Worm (Caenorhabditis elegans) whole organism, L3 larva: ENCODE data around the gene sra-4.
A peak's percentile ranks its signal among the peaks of the same experiment; 100 is the strongest.

Source experiments
- R02D3.7 ChIP-seq: fragments of 150-350 bp; optimal IDR thresholded peaks from 2 replicates; lab custom pipeline; 2014; ENCODE audit warnings: missing biosample characterization, missing genetic modification characterization
- ZK546.5 ChIP-seq: sonication (generic microtip); optimal IDR thresholded peaks from 2 replicates; lab custom pipeline; 2017; ENCODE audit warnings: missing biosample characterization, missing genetic modification characterization
- aly-2 ChIP-seq: fragments of 150-350 bp; optimal IDR thresholded peaks from 2 replicates; lab custom pipeline; 2014; ENCODE audit warnings: missing biosample characterization, missing genetic modification characterization
- ama-1 ChIP-seq: fragments of 150-350 bp; optimal IDR thresholded peaks from 2 replicates; lab custom pipeline; 2018
- ceh-28 ChIP-seq: fragments of 150-350 bp; optimal IDR thresholded peaks from 2 replicates; lab custom pipeline; 2014; ENCODE audit warnings: missing biosample characterization, missing genetic modification reagents, missing genetic modification characterization
- ceh-82 ChIP-seq: fragments of 150-350 bp; optimal IDR thresholded peaks from 2 replicates; lab custom pipeline; 2014; ENCODE audit warnings: missing biosample characterization, missing genetic modification characterization
- ceh-9 ChIP-seq: sonication (generic microtip); optimal IDR thresholded peaks from 2 replicates; lab custom pipeline; 2018; ENCODE audit warnings: missing biosample characterization, missing genetic modification characterization
- egl-27 ChIP-seq: sonication (generic microtip); optimal IDR thresholded peaks from 4 replicates; lab custom pipeline; 2017; ENCODE audit warnings: missing biosample characterization, missing genetic modification reagents, missing genetic modification characterization
- egl-5 ChIP-seq: fragments of 150-350 bp; optimal IDR thresholded peaks from 2 replicates; lab custom pipeline; 2017; ENCODE audit warnings: missing biosample characterization, missing genetic modification reagents, missing genetic modification characterization, inconsistent platforms
- elt-1 ChIP-seq: fragments of 150-350 bp; optimal IDR thresholded peaks from 2 replicates; lab custom pipeline; 2014; ENCODE audit warnings: missing biosample characterization, missing genetic modification characterization
- elt-2 ChIP-seq: sonication (generic microtip); optimal IDR thresholded peaks from 2 replicates; lab custom pipeline; 2016; ENCODE audit warnings: missing genetic modification reagents, mild to moderate bottlenecking, missing genetic modification characterization, missing compliant biosample characterization
- elt-3 ChIP-seq, 3 experiments: fragments of 150-350 bp in 1 of 3; sonication (generic microtip) in 2 of 3; optimal IDR thresholded peaks; 2 replicates in 2 of 3; 4 replicates in 1 of 3; lab custom pipeline; 2014 to 2017; ENCODE audit warnings: missing biosample characterization in 3 of 3, missing genetic modification characterization in 3 of 3
- eor-1 ChIP-seq, 2 experiments: fragments of 150-350 bp; optimal IDR thresholded peaks; 2 replicates each; lab custom pipeline; 2014 to 2018; ENCODE audit warnings: missing biosample characterization in 2 of 2, missing genetic modification characterization in 2 of 2
- fkh-10 ChIP-seq: sonication (generic microtip); optimal IDR thresholded peaks from 2 replicates; lab custom pipeline; 2017; ENCODE audit warnings: missing biosample characterization, missing genetic modification reagents, missing genetic modification characterization
- fkh-2 ChIP-seq: fragments of 150-350 bp; optimal IDR thresholded peaks from 2 replicates; lab custom pipeline; 2014; ENCODE audit warnings: missing biosample characterization, missing genetic modification reagents, missing genetic modification characterization
- fos-1 ChIP-seq: fragments of 150-350 bp; optimal IDR thresholded peaks from 2 replicates; lab custom pipeline; 2014; ENCODE audit warnings: missing biosample characterization, missing genetic modification characterization
- hmg-11 ChIP-seq: sonication (generic microtip); optimal IDR thresholded peaks from 2 replicates; lab custom pipeline; 2016; ENCODE audit warnings: missing genetic modification characterization, missing compliant biosample characterization
- jun-1 ChIP-seq: fragments of 150-350 bp; optimal IDR thresholded peaks from 2 replicates; lab custom pipeline; 2014; ENCODE audit warnings: missing biosample characterization, missing genetic modification reagents, missing genetic modification characterization
- lin-39 ChIP-seq: fragments of 150-350 bp; optimal IDR thresholded peaks from 2 replicates; lab custom pipeline; 2018; ENCODE audit warnings: missing biosample characterization, missing genetic modification reagents, missing genetic modification characterization
- lsy-12 ChIP-seq: sonication (generic microtip); optimal IDR thresholded peaks from 2 replicates; lab custom pipeline; 2016; ENCODE audit warnings: mild to moderate bottlenecking, missing genetic modification characterization, missing compliant biosample characterization
- mdl-1 ChIP-seq: fragments of 150-350 bp; optimal IDR thresholded peaks from 2 replicates; lab custom pipeline; 2014; ENCODE audit warnings: missing biosample characterization, missing genetic modification characterization
- mml-1 ChIP-seq: fragments of 150-350 bp; sonication (generic microtip); optimal IDR thresholded peaks from 3 replicates; lab custom pipeline; 2014; ENCODE audit warnings: missing biosample characterization, missing genetic modification characterization
- nfya-1 ChIP-seq: sonication (generic microtip); optimal IDR thresholded peaks from 2 replicates; lab custom pipeline; 2017; ENCODE audit warnings: missing genetic modification characterization, mild to moderate bottlenecking, missing compliant biosample characterization, antibody characterized with exemption, moderate library complexity; ENCODE audit not compliant: insufficient read depth
- nhr-11 ChIP-seq: fragments of 150-350 bp; optimal IDR thresholded peaks from 2 replicates; lab custom pipeline; 2014; ENCODE audit warnings: missing biosample characterization, missing genetic modification characterization
- nhr-12 ChIP-seq: fragments of 150-350 bp; optimal IDR thresholded peaks from 2 replicates; lab custom pipeline; 2014; ENCODE audit warnings: missing biosample characterization, missing genetic modification characterization
- nhr-23 ChIP-seq: fragments of 150-350 bp; optimal IDR thresholded peaks from 2 replicates; lab custom pipeline; 2014; ENCODE audit warnings: missing biosample characterization, missing genetic modification reagents, missing genetic modification characterization
- nhr-237 ChIP-seq: fragments of 150-350 bp; optimal IDR thresholded peaks from 2 replicates; lab custom pipeline; 2014; ENCODE audit warnings: missing biosample characterization, missing genetic modification characterization
- nhr-25 ChIP-seq: sonication (generic microtip); optimal IDR thresholded peaks from 2 replicates; lab custom pipeline; 2017; ENCODE audit warnings: missing biosample characterization, missing genetic modification characterization
- nhr-28 ChIP-seq: fragments of 150-350 bp; optimal IDR thresholded peaks from 2 replicates; lab custom pipeline; 2014; ENCODE audit warnings: missing biosample characterization, missing genetic modification characterization
- nhr-43 ChIP-seq: sonication (generic microtip); optimal IDR thresholded peaks from 2 replicates; lab custom pipeline; 2016; ENCODE audit warnings: mild to moderate bottlenecking, missing genetic modification characterization, missing compliant biosample characterization; ENCODE audit not compliant: poor library complexity, severe bottlenecking
- nhr-76 ChIP-seq: fragments of 150-350 bp; sonication (generic microtip); optimal IDR thresholded peaks from 5 replicates; lab custom pipeline; 2014; ENCODE audit warnings: missing biosample characterization, missing genetic modification characterization
- nhr-77 ChIP-seq: fragments of 150-350 bp; optimal IDR thresholded peaks from 2 replicates; lab custom pipeline; 2014; ENCODE audit warnings: missing biosample characterization, missing genetic modification characterization
- pha-4 ChIP-seq: fragments of 150-350 bp; optimal IDR thresholded peaks from 2 replicates; lab custom pipeline; 2014; ENCODE audit warnings: missing biosample characterization, missing genetic modification reagents, missing genetic modification characterization
- pqm-1 ChIP-seq: fragments of 150-350 bp; optimal IDR thresholded peaks from 2 replicates; lab custom pipeline; 2017; ENCODE audit warnings: missing biosample characterization, missing genetic modification characterization, inconsistent platforms
- sea-2 ChIP-seq: fragments of 150-350 bp; sonication (generic microtip); optimal IDR thresholded peaks from 4 replicates; lab custom pipeline; 2014; ENCODE audit warnings: missing biosample characterization, missing genetic modification reagents, missing genetic modification characterization
- skn-1 ChIP-seq: fragments of 150-350 bp; optimal IDR thresholded peaks from 2 replicates; lab custom pipeline; 2014; ENCODE audit warnings: missing biosample characterization, missing genetic modification characterization
- snpc-4 ChIP-seq: fragments of 150-350 bp; optimal IDR thresholded peaks from 2 replicates; lab custom pipeline; 2014; ENCODE audit warnings: missing biosample characterization, missing genetic modification characterization
- tbx-2 ChIP-seq: sonication (generic microtip); optimal IDR thresholded peaks from 2 replicates; lab custom pipeline; 2016; ENCODE audit warnings: mild to moderate bottlenecking, missing genetic modification characterization, missing compliant biosample characterization
- unc-39 ChIP-seq: sonication (generic microtip); optimal IDR thresholded peaks from 4 replicates; lab custom pipeline; 2017; ENCODE audit warnings: missing biosample characterization, missing genetic modification characterization
- unc-62 ChIP-seq: fragments of 150-350 bp; sonication (generic microtip); optimal IDR thresholded peaks from 4 replicates; lab custom pipeline; 2014; ENCODE audit warnings: missing biosample characterization, missing genetic modification reagents, missing genetic modification characterization
- zag-1 ChIP-seq: fragments of 150-350 bp; optimal IDR thresholded peaks from 2 replicates; lab custom pipeline; 2014; ENCODE audit warnings: missing biosample characterization, missing genetic modification characterization
- ztf-11 ChIP-seq: fragments of 150-350 bp; optimal IDR thresholded peaks from 2 replicates; lab custom pipeline; 2014; ENCODE audit warnings: missing biosample characterization, missing genetic modification characterization
- ztf-4 ChIP-seq: fragments of 150-350 bp; optimal IDR thresholded peaks from 2 replicates; lab custom pipeline; 2014; ENCODE audit warnings: missing biosample characterization, missing genetic modification characterization

sra-4 gene

ce11 chrII:9576707-9577106, 34.0 kb upstream of the sra-4 start:
- TF ChIP-seq pha-4 (tag; lab: Kevin White, UChicago) (no peak), lin-39 (peak; percentile 64)

- TF ChIP-seq nhr-76 (tag; lab: Kevin White, UChicago) (no peak), eor-1 (tag; optimal IDR thresholded peaks at IDR 0.05; lab: Kevin White, UChicago) (no peak), fkh-2 (tag; lab: Kevin White, UChicago) (no peak), mdl-1 (tag; lab: Kevin White, UChicago) (no peak), elt-3 (tag; optimal IDR thresholded peaks at IDR 0.05; lab: Kevin White, UChicago) (no peak), aly-2 (tag; lab: Kevin White, UChicago) (no peak), fkh-10 (GFP tag; lab: Kevin White, UChicago) (no peak), nhr-11 (tag; lab: Kevin White, UChicago) (no peak), sea-2 (GFP tag; lab: Kevin White, UChicago) (no peak)
- TF ChIP-seq, all 47 proteins: peak for 0
Measured at ce11 chrII:9575670-9576069, 33.0 kb upstream of the sra-4 start, which contains the start of gene exc-7. Gene exc-7 (plus strand): TSS chrII:9575970.

ce11 chrII:9574406-9574805, 31.7 kb upstream of the sra-4 start:
- TF ChIP-seq pqm-1 (no peak), mml-1 (no peak), pha-4 (tag; lab: Kevin White, UChicago) (no peak), ceh-28 (tag; lab: Kevin White, UChicago) (no peak), ztf-11 (no peak), nfya-1 (tag; lab: Kevin White, UChicago) (no peak), unc-39 (no peak), nhr-12 (tag; lab: Kevin White, UChicago) (no peak), skn-1 (tag; lab: Kevin White, UChicago) (no peak), ZK546.5 (tag; lab: Kevin White, UChicago) (no peak), snpc-4 (tag; lab: Kevin White, UChicago) (no peak), fos-1 (no peak), nhr-237 (tag; lab: Kevin White, UChicago) (no peak), elt-2 (tag; lab: Kevin White, UChicago) (no peak), lin-39 (no peak), nhr-77 (tag; lab: Kevin White, UChicago) (no peak), nhr-43 (no peak)
- TF ChIP-seq, all 47 proteins: peak for 0

ce11 chrII:9573412-9573811, 30.7 kb upstream of the sra-4 start:
- TF ChIP-seq unc-62 (GFP tag; lab: Kevin White, UChicago) (no peak), elt-1 (no peak), egl-27 (tag; lab: Kevin White, UChicago) (no peak), nhr-23 (peak; percentile 54)

ce11 chrII:9566045-9566444, 23.4 kb upstream of the sra-4 start:
- TF ChIP-seq nhr-76 (tag; lab: Kevin White, UChicago) (no peak), ama-1 (lab: Kevin White, UChicago) (no peak), fkh-10 (GFP tag; lab: Kevin White, UChicago) (no peak), nhr-25 (tag; lab: Kevin White, UChicago) (peak; percentile 42), nhr-28 (tag; lab: Kevin White, UChicago) (no peak), nhr-23 (peak; percentile 53), egl-5 (tag; lab: Kevin White, UChicago) (no peak), lsy-12 (tag; lab: Kevin White, UChicago) (peak; percentile 70), ztf-4 (no peak), hmg-11 (tag; lab: Kevin White, UChicago) (peak; percentile 63), snpc-4 (tag; lab: Kevin White, UChicago) (no peak), mml-1 (no peak), unc-39 (peak; percentile 23), elt-3 (tag; optimal IDR thresholded peaks at IDR 0.05; lab: Kevin White, UChicago) (no peak), ceh-28 (tag; lab: Kevin White, UChicago) (no peak), ceh-82 (tag; lab: Kevin White, UChicago) (no peak), jun-1 (no peak), nhr-43 (peak; percentile 33), zag-1 (tag; lab: Kevin White, UChicago) (no peak), ceh-9 (tag; lab: Kevin White, UChicago) (no peak), tbx-2 (no peak), lin-39 (no peak), fos-1 (no peak), nhr-237 (tag; lab: Kevin White, UChicago) (no peak), pha-4 (tag; lab: Kevin White, UChicago) (peak; percentile 1), R02D3.7 (tag; lab: Kevin White, UChicago) (no peak), sea-2 (GFP tag; lab: Kevin White, UChicago) (no peak), eor-1 (tag; optimal IDR thresholded peaks at IDR 0.05; lab: Kevin White, UChicago) (no peak), nhr-12 (tag; lab: Kevin White, UChicago) (no peak), pqm-1 (no peak), nfya-1 (tag; lab: Kevin White, UChicago) (peak; percentile 24), nhr-11 (tag; lab: Kevin White, UChicago) (no peak), elt-1 (no peak), skn-1 (tag; lab: Kevin White, UChicago) (no peak), elt-2 (tag; lab: Kevin White, UChicago) (peak; percentile 37), ZK546.5 (tag; lab: Kevin White, UChicago) (no peak), mdl-1 (tag; lab: Kevin White, UChicago) (no peak)
